Worm (Caenorhabditis elegans) whole organism, young adult: ENCODE data around the gene nhr-66.

Experiments
- F10E7.11 ChIP-seq: sonication (generic microtip); optimal IDR thresholded peaks from 2 replicates; lab custom pipeline; 2017; ENCODE audit warnings: mild to moderate bottlenecking, missing genetic modification characterization, moderate library complexity, missing compliant biosample characterization
- F33H1.4 ChIP-seq: fragments of 200-800 bp; sonication (Bioruptor generic); IDR thresholded peaks from 2 replicates; pipeline ENCODE4 v1.3.6; 2022; ENCODE audit warnings: missing genetic modification reagents, missing genetic modification characterization, missing compliant biosample characterization
- F37B4.10 ChIP-seq: fragments of 200-800 bp; sonication (Bioruptor generic); IDR thresholded peaks from 2 replicates; pipeline ENCODE4 v1.3.6; 2022; ENCODE audit warnings: missing genetic modification characterization, missing compliant biosample characterization
- F49E8.2 ChIP-seq: sonication (generic microtip); optimal IDR thresholded peaks from 3 replicates; lab custom pipeline; 2017; ENCODE audit warnings: missing genetic modification characterization, mild to moderate bottlenecking, missing compliant biosample characterization, antibody characterized with exemption, moderate library complexity; ENCODE audit not compliant: insufficient read depth
- F52B5.7 ChIP-seq: sonication (generic microtip); optimal IDR thresholded peaks from 2 replicates; lab custom pipeline; 2016; ENCODE audit warnings: mild to moderate bottlenecking, missing genetic modification characterization, missing compliant biosample characterization
- K11D2.4 ChIP-seq: fragments of 200-800 bp; sonication (Bioruptor generic); IDR thresholded peaks from 2 replicates; pipeline ENCODE4 v1.3.6; 2022; ENCODE audit warnings: missing genetic modification reagents, missing genetic modification characterization, missing compliant biosample characterization
- T07F8.4 ChIP-seq: sonication (generic microtip); optimal IDR thresholded peaks from 2 replicates; lab custom pipeline; 2016; ENCODE audit warnings: mild to moderate bottlenecking, missing genetic modification characterization, moderate library complexity, missing compliant biosample characterization
- Y79H2A.3 ChIP-seq: fragments of 200-800 bp; sonication (Bioruptor generic); conservative IDR thresholded peaks from 2 replicates; pipeline ENCODE4 v1.3.6; 2022; ENCODE audit warnings: missing genetic modification reagents, missing genetic modification characterization, missing compliant biosample characterization
- aptf-2 ChIP-seq: fragments of 200-800 bp; sonication (Bioruptor generic); conservative IDR thresholded peaks from 2 replicates; pipeline ENCODE4 v1.3.6; 2022; ENCODE audit warnings: missing genetic modification reagents, missing genetic modification characterization, missing compliant biosample characterization
- attf-3 ChIP-seq: fragments of 200-800 bp; sonication (Bioruptor generic); conservative IDR thresholded peaks from 2 replicates; pipeline ENCODE4 v1.3.6; 2022; ENCODE audit warnings: missing genetic modification reagents, missing genetic modification characterization, missing compliant biosample characterization
- ccch-3 ChIP-seq: fragments of 200-800 bp; sonication (Bioruptor generic); optimal IDR thresholded peaks from 2 replicates; lab custom pipeline; 2018; ENCODE audit warnings: mild to moderate bottlenecking, missing genetic modification characterization, missing compliant biosample characterization
- cebp-2 ChIP-seq: fragments of 200-800 bp; sonication (Bioruptor generic); IDR thresholded peaks from 2 replicates; pipeline ENCODE4 v1.3.6; 2022; ENCODE audit warnings: missing genetic modification characterization, missing compliant biosample characterization
- ceh-79 ChIP-seq: sonication (generic microtip); optimal IDR thresholded peaks from 2 replicates; lab custom pipeline; 2017; ENCODE audit warnings: mild to moderate bottlenecking, missing genetic modification characterization, missing compliant biosample characterization
- ceh-91 ChIP-seq: fragments of 200-800 bp; sonication (Bioruptor generic); IDR thresholded peaks from 2 replicates; pipeline ENCODE4 v1.3.6; 2022; ENCODE audit warnings: missing genetic modification reagents, missing genetic modification characterization, missing compliant biosample characterization
- dox-1 ChIP-seq: fragments of 200-800 bp; sonication (Bioruptor generic); IDR thresholded peaks from 2 replicates; pipeline ENCODE4 v1.3.6; 2022; ENCODE audit warnings: missing genetic modification reagents, missing genetic modification characterization, missing compliant biosample characterization
- dpff-1 ChIP-seq: sonication (generic microtip); optimal IDR thresholded peaks from 2 replicates; lab custom pipeline; 2017; ENCODE audit warnings: mild to moderate bottlenecking, missing genetic modification characterization, missing compliant biosample characterization
- ekl-4 ChIP-seq: fragments of 200-800 bp; sonication (Bioruptor generic); IDR thresholded peaks from 2 replicates; pipeline ENCODE4 v1.3.6; 2022; ENCODE audit warnings: missing genetic modification reagents, missing genetic modification characterization, missing compliant biosample characterization
- hmg-20 ChIP-seq: fragments of 200-800 bp; sonication (Bioruptor generic); IDR thresholded peaks from 2 replicates; pipeline ENCODE4 v1.3.6; 2022; ENCODE audit warnings: missing genetic modification reagents, missing genetic modification characterization, missing compliant biosample characterization
- hrde-1 ChIP-seq: sonication (generic microtip); optimal IDR thresholded peaks from 2 replicates; lab custom pipeline; 2016; ENCODE audit warnings: missing genetic modification characterization, mild to moderate bottlenecking, missing compliant biosample characterization, moderate library complexity, missing genotype, missing genetic modification reagents, borderline replicate concordance
- let-607 ChIP-seq, 2 experiments: fragments of 200-800 bp in 1 of 2; sonication (Bioruptor generic) in 1 of 2; sonication (generic microtip) in 1 of 2; optimal IDR thresholded peaks; 2 replicates each; lab custom pipeline; 2016 to 2018; ENCODE audit warnings: mild to moderate bottlenecking in 2 of 2, missing compliant biosample characterization in 2 of 2, missing genetic modification characterization in 2 of 2, moderate library complexity in 2 of 2, missing genotype in 1 of 2
- lin-54 ChIP-seq: fragments of 200-800 bp; sonication (Bioruptor generic); optimal IDR thresholded peaks from 2 replicates; lab custom pipeline; 2018; ENCODE audit warnings: mild to moderate bottlenecking, missing genetic modification characterization, missing compliant biosample characterization
- madf-3 ChIP-seq: fragments of 200-800 bp; sonication (Bioruptor generic); IDR thresholded peaks from 2 replicates; pipeline ENCODE4 v1.3.6; 2022; ENCODE audit warnings: missing genetic modification reagents, missing genetic modification characterization, missing compliant biosample characterization
- mcd-1 ChIP-seq: fragments of 200-800 bp; sonication (Bioruptor generic); IDR thresholded peaks from 2 replicates; pipeline ENCODE4 v1.3.6; 2022; ENCODE audit warnings: missing genetic modification reagents, missing genetic modification characterization, missing compliant biosample characterization
- nhr-120 ChIP-seq: fragments of 200-800 bp; sonication (Bioruptor generic); IDR thresholded peaks from 2 replicates; pipeline ENCODE4 v1.3.6; 2022; ENCODE audit warnings: missing genetic modification characterization, missing compliant biosample characterization
- nhr-90 ChIP-seq: sonication (generic microtip); optimal IDR thresholded peaks from 2 replicates; lab custom pipeline; 2016; ENCODE audit warnings: missing genotype, mild to moderate bottlenecking, missing genetic modification characterization, missing compliant biosample characterization
- pbrm-1 ChIP-seq: fragments of 200-800 bp; sonication (Bioruptor generic); IDR thresholded peaks from 2 replicates; pipeline ENCODE4 v1.3.6; 2022; ENCODE audit warnings: missing genetic modification reagents, missing genetic modification characterization, missing compliant biosample characterization
- rcor-1 ChIP-seq: fragments of 200-800 bp; sonication (Bioruptor generic); IDR thresholded peaks from 2 replicates; pipeline ENCODE4 v1.3.6; 2022; ENCODE audit warnings: missing genetic modification reagents, missing genetic modification characterization, missing compliant biosample characterization
- rec-8 ChIP-seq, 2 experiments: sonication (generic microtip); optimal IDR thresholded peaks; 2 replicates each; lab custom pipeline; 2016; ENCODE audit warnings: mild to moderate bottlenecking in 2 of 2, missing genetic modification characterization in 2 of 2, missing genetic modification reagents in 2 of 2, missing genotype in 2 of 2, missing biosample characterization in 1 of 2, missing compliant biosample characterization in 1 of 2, moderate library complexity in 1 of 2
- repo-1 ChIP-seq: sonication (generic microtip); optimal IDR thresholded peaks from 2 replicates; lab custom pipeline; 2017; ENCODE audit warnings: mild to moderate bottlenecking, missing genetic modification characterization, missing compliant biosample characterization
- rpc-1 ChIP-seq, 2 experiments: fragments of 150-350 bp in 1 of 2; sonication (generic microtip) in 1 of 2; optimal IDR thresholded peaks; 2 replicates each; lab custom pipeline; 2014 to 2018; ENCODE audit warnings: missing biosample characterization in 1 of 2, missing genetic modification characterization in 1 of 2, missing genetic modification reagents in 1 of 2, missing genotype in 1 of 2
- snpc-1.1 ChIP-seq: sonication (generic microtip); optimal IDR thresholded peaks from 2 replicates; lab custom pipeline; 2017; ENCODE audit warnings: missing genetic modification characterization, mild to moderate bottlenecking, missing compliant biosample characterization, antibody characterized with exemption, moderate library complexity, missing genotype, missing genetic modification reagents; ENCODE audit not compliant: insufficient read depth
- snpc-1.3 ChIP-seq: sonication (generic microtip); optimal IDR thresholded peaks from 2 replicates; lab custom pipeline; 2017; ENCODE audit warnings: missing genetic modification characterization, mild to moderate bottlenecking, missing compliant biosample characterization, antibody characterized with exemption, moderate library complexity, missing genotype, missing genetic modification reagents; ENCODE audit not compliant: insufficient read depth
- snpc-4 ChIP-seq, 5 experiments: fragments of 150-350 bp in 1 of 5; sonication (generic microtip) in 4 of 5; optimal IDR thresholded peaks; 2 replicates each; lab custom pipeline; 2014 to 2018; ENCODE audit warnings: missing genetic modification characterization in 5 of 5, missing biosample characterization in 3 of 5, antibody characterized with exemption in 2 of 5, mild to moderate bottlenecking in 2 of 5, missing compliant biosample characterization in 2 of 5, missing genotype in 2 of 5, moderate library complexity in 2 of 5, missing genetic modification reagents in 1 of 5
- tbx-9 ChIP-seq: sonication (generic microtip); optimal IDR thresholded peaks from 2 replicates; lab custom pipeline; 2016; ENCODE audit warnings: borderline replicate concordance, missing genetic modification characterization, inconsistent platforms, missing compliant biosample characterization
- tlf-1 ChIP-seq: fragments of 200-800 bp; sonication (Bioruptor generic); optimal IDR thresholded peaks from 2 replicates; lab custom pipeline; 2018; ENCODE audit warnings: mild to moderate bottlenecking, missing genetic modification characterization, missing compliant biosample characterization
- unc-130 ChIP-seq: sonication (generic microtip); optimal IDR thresholded peaks from 2 replicates; lab custom pipeline; 2016; ENCODE audit warnings: missing genetic modification reagents, missing genetic modification characterization, missing compliant biosample characterization
- unc-62 ChIP-seq: fragments of 150-350 bp; optimal IDR thresholded peaks from 2 replicates; lab custom pipeline; 2014; ENCODE audit warnings: missing biosample characterization, missing genetic modification reagents, missing genetic modification characterization
- xnd-1 ChIP-seq: sonication (generic microtip); optimal IDR thresholded peaks from 2 replicates; lab custom pipeline; 2016; ENCODE audit warnings: missing genotype, missing genetic modification reagents, missing genetic modification characterization, missing compliant biosample characterization
- ztf-22 ChIP-seq: fragments of 200-800 bp; sonication (Bioruptor generic); optimal IDR thresholded peaks from 2 replicates; lab custom pipeline; 2018; ENCODE audit warnings: mild to moderate bottlenecking, missing genetic modification characterization, moderate library complexity, missing compliant biosample characterization
- ztf-26 ChIP-seq: sonication (generic microtip); optimal IDR thresholded peaks from 2 replicates; lab custom pipeline; 2017; ENCODE audit warnings: missing genetic modification characterization, missing compliant biosample characterization
- ztf-3 ChIP-seq: fragments of 200-800 bp; sonication (Bioruptor generic); optimal IDR thresholded peaks from 2 replicates; lab custom pipeline; 2018; ENCODE audit warnings: mild to moderate bottlenecking, missing genetic modification characterization, missing compliant biosample characterization

The nhr-66 gene

DNA sequence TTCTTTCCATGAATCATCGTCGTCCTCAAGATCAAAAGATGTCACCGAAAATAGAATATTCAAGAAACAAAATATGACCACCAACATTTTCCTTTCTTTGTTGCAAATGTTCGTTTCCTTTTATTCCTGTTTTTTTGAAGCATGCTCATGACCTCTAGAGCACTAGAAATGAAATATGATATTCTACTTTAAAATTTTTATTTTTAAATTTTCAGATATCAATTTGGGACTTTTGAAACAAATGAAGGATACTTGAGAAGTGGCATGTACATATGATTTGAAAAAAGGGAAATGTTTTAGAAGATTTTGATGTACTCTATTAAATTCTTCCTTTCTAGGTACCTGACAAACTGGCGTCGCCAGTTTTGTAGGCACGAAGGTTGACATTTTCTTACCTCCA, 38.8 kb upstream of the nhr-66 start, which contains the start of gene K07H8.11:
Gene K07H8.11 (minus strand): TSS at position 101 of the 400 bp plus-strand sequence.
- TF ChIP-seq ceh-79 (tag; lab: Kevin White, UChicago) (no peak), F33H1.4 (GFP tag; lab: Robert Waterston, UW) (no peak), pbrm-1 (GFP tag; lab: Robert Waterston, UW) (no peak), F37B4.10 (GFP tag; lab: Robert Waterston, UW) (no peak), snpc-1.1 (no peak), F10E7.11 (tag; lab: Kevin White, UChicago) (no peak), K11D2.4 (GFP tag; lab: Robert Waterston, UW) (no peak), lin-54 (no peak), ccch-3 (GFP tag; lab: Kevin White, UChicago) (no peak), ekl-4 (GFP tag; lab: Robert Waterston, UW) (no peak), ztf-22 (GFP tag; lab: Kevin White, UChicago) (no peak), hrde-1 (tag; lab: Kevin White, UChicago) (no peak), rec-8 (tag; optimal IDR thresholded peaks at IDR 0.05; lab: Kevin White, UChicago) (no peak), dpff-1 (no peak), unc-130 (GFP tag; lab: Kevin White, UChicago) (no peak), hmg-20 (no peak), unc-62 (GFP tag; lab: Kevin White, UChicago) (no peak)

DNA sequence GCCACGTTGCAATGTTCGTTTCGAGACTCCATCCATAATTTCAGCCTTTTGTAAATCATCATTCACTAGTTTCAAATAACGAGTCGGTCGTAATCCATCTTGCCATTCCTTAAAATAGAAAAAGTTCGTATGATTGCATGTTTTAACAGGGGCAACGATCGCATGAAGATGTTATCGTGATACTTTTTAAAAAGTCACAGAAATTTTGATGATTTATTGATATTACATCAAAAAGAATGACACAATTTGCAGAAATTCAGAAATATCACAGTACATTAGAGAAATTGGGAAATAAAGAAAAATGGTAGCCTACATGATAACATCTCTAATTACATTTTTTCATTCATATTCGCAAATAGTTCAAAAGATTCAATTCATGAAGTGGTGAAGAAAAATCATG, 36.9 kb upstream of the nhr-66 start:
- TF ChIP-seq F49E8.2 (tag; lab: Kevin White, UChicago) (no peak), Y79H2A.3 (GFP tag; lab: Robert Waterston, UW) (no peak), attf-3 (no peak), nhr-120 (no peak), rec-8 (tag; optimal IDR thresholded peaks at IDR 0.05; lab: Kevin White, UChicago) (no peak), cebp-2 (no peak), ztf-22 (GFP tag; lab: Kevin White, UChicago) (no peak), ekl-4 (GFP tag; lab: Robert Waterston, UW) (no peak), dox-1 (GFP tag; lab: Robert Waterston, UW) (no peak), aptf-2 (GFP tag; lab: Robert Waterston, UW) (no peak), ccch-3 (GFP tag; lab: Kevin White, UChicago) (no peak), let-607 (tag; optimal IDR thresholded peaks at IDR 0.05; lab: Kevin White, UChicago) (no peak), rcor-1 (GFP tag; lab: Robert Waterston, UW) (no peak), T07F8.4 (no peak), hmg-20 (no peak), tbx-9 (tag; lab: Kevin White, UChicago) (no peak)

ce11 chrIV:8268024-8268423, 31.6 kb upstream of the nhr-66 start, which contains the start of the genes K07H8.5 and K07H8.8:
K07H8.5 (plus strand) TSS chrIV:8268324.
K07H8.8 (minus strand) TSS chrIV:8268412.
- TF ChIP-seq F52B5.7 (tag; lab: Kevin White, UChicago) (no peak), snpc-1.3 (tag; lab: Kevin White, UChicago) (no peak), nhr-90 (no peak), ceh-91 (GFP tag; lab: Robert Waterston, UW) (no peak), F37B4.10 (GFP tag; lab: Robert Waterston, UW) (no peak), xnd-1 (tag; lab: Kevin White, UChicago) (no peak), tlf-1 (GFP tag; lab: Kevin White, UChicago) (no peak), madf-3 (GFP tag; lab: Robert Waterston, UW) (no peak), repo-1 (tag; lab: Kevin White, UChicago) (no peak), ztf-26 (no peak), ztf-3 (no peak), rpc-1 (optimal IDR thresholded peaks at IDR 0.05; lab: Kevin White, UChicago) (no peak), rpc-1 (tag; optimal IDR thresholded peaks at IDR 0.05; lab: Kevin White, UChicago) (no peak), snpc-4 (GFP tag; optimal IDR thresholded peaks at IDR 0.05; lab: Kevin White, UChicago) (no peak), snpc-4 (tag; optimal IDR thresholded peaks at IDR 0.05; lab: Kevin White, UChicago) (no peak), mcd-1 (GFP tag; lab: Robert Waterston, UW) (no peak)
- TF ChIP-seq, all 124 proteins: peak for 0
